Fruit fly (Drosophila melanogaster): ENCODE data around the gene CG7720.

The CG7720 gene

DNA sequence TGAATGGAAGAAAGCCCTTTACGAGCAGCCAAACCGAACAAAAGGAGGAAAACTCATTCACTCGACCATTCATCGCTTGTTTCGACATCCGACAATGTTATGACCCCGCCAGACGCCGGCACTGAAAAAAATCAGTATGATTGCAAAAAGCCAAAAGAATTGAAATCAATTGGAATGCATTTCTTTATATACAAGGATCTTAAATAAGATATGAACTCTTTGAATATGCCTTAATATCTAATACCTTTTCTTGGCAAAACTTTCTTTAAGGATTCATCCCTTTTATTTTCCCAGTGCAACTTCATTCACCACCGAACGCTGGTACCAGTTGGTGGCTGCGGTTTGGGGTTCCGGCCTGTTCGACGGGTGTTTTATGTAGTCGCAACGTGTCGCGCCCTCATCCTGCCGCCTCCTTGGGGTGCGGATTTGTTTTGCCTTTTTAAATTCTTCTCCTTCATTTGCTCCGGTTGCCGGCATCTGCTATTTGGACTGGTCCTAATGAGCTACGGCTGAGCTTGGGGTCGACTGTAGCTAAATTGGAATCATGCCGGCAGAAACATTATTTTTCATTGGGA is 75.1 kb downstream of the CG7720 start (continued):
- TF ChIP-seq CG12942 (GFP tag; optimal IDR thresholded peaks at IDR 0.05) (peak; percentile 60), eve (GFP tag; optimal IDR thresholded peaks at IDR 0.05) (peak; percentile 15 to 93), sd (tag; optimal IDR thresholded peaks at IDR 0.05) (no peak), CTCF (GFP tag; optimal IDR thresholded peaks at IDR 0.05) (peak; percentile 32), inv (GFP tag; IDR thresholded peaks at IDR 0.05; ENCODE audit: partially characterized antibody) (no peak), dmrt11E (tag; optimal IDR thresholded peaks at IDR 0.05) (peak; percentile 52), Hr39 (optimal IDR thresholded peaks at IDR 0.05) (no peak), CG9876 (GFP tag; optimal IDR thresholded peaks at IDR 0.05) (peak; percentile 37), CG12659 (GFP tag; optimal IDR thresholded peaks at IDR 0.05) (peak; percentile 85), CG14710 (tag; optimal IDR thresholded peaks at IDR 0.05) (peak; percentile 74), CG2875 (GFP tag; optimal IDR thresholded peaks at IDR 0.05) (peak; percentile 71), aop (GFP tag; IDR thresholded peaks at IDR 0.05) (no peak), CG10654 (GFP tag; optimal IDR thresholded peaks at IDR 0.05) (peak; percentile 70), Poxn (GFP tag; IDR thresholded peaks at IDR 0.05) (no peak), CG2129 (GFP tag; IDR thresholded peaks at IDR 0.05; ENCODE audit: partially characterized antibody) (no peak), CG17829 (tag; optimal IDR thresholded peaks at IDR 0.05) (peak; percentile 88), Taf1 (GFP tag; IDR thresholded peaks at IDR 0.05) (peak; percentile 74), CG7372 (GFP tag; IDR thresholded peaks at IDR 0.05) (peak; percentile 72), HLH3B (GFP tag; IDR thresholded peaks at IDR 0.05) (peak; percentile 88), D (optimal IDR thresholded peaks at IDR 0.05) (no peak), D (GFP tag; optimal IDR thresholded peaks at IDR 0.05) (peak; percentile 81), cwo (GFP tag; optimal IDR thresholded peaks at IDR 0.05) (peak; percentile 89), ara (GFP tag; IDR thresholded peaks at IDR 0.05) (peak; percentile 78), CG42726 (GFP tag; IDR thresholded peaks at IDR 0.05; ENCODE audit: partially characterized antibody) (no peak), exex (tag; optimal IDR thresholded peaks at IDR 0.05) (peak; percentile 66), Adf1 (GFP tag; IDR thresholded peaks at IDR 0.05) (peak; percentile 66), gcm2 (GFP tag; optimal IDR thresholded peaks at IDR 0.05) (peak; percentile 40), bcd (GFP tag; optimal IDR thresholded peaks at IDR 0.05) (peak; percentile 85), ato (GFP tag; IDR thresholded peaks at IDR 0.05; ENCODE audit: partially characterized antibody) (no peak), CG6791 (GFP tag; IDR thresholded peaks at IDR 0.05; ENCODE audit: partially characterized antibody) (no peak), CG2116 (GFP tag; optimal IDR thresholded peaks at IDR 0.05) (peak; percentile 8), dysf (GFP tag; IDR thresholded peaks at IDR 0.05) (peak; percentile 87), kah (GFP tag; optimal IDR thresholded peaks at IDR 0.05) (peak; percentile 62), nerfin-2 (GFP tag; IDR thresholded peaks at IDR 0.05; ENCODE audit: partially characterized antibody) (no peak), pita (GFP tag; optimal IDR thresholded peaks at IDR 0.05) (no peak), chif (GFP tag; optimal IDR thresholded peaks at IDR 0.05) (peak; percentile 61 to 81), ftz-f1 (GFP tag; optimal IDR thresholded peaks at IDR 0.05) (no peak), CG4360 (GFP tag; IDR thresholded peaks at IDR 0.05) (no peak), Doc2 (GFP tag; IDR thresholded peaks at IDR 0.05) (peak; percentile 50; the same call in 1 of the 2 replicates), CG17612 (GFP tag; IDR thresholded peaks at IDR 0.05) (no peak), ase (GFP tag; IDR thresholded peaks at IDR 0.05) (peak; percentile 76; the same call in 2 of the 3 replicates), CG15011 (GFP tag; optimal IDR thresholded peaks at IDR 0.05) (peak; percentile 73), zfh1 (GFP tag; IDR thresholded peaks at IDR 0.05) (peak; percentile 89), dati (GFP tag; IDR thresholded peaks at IDR 0.05) (peak; percentile 63), bab2 (GFP tag; optimal IDR thresholded peaks at IDR 0.05) (peak; percentile 88), Oaz (GFP tag; IDR thresholded peaks at IDR 0.05) (peak; percentile 85), eyg (GFP tag; optimal IDR thresholded peaks at IDR 0.05) (peak; percentile 77), CG15073 (GFP tag; optimal IDR thresholded peaks at IDR 0.05) (peak; percentile 29), nerfin-1 (tag; optimal IDR thresholded peaks at IDR 0.05) (peak; percentile 86), Rfx (GFP tag; IDR thresholded peaks at IDR 0.05) (peak; percentile 89), Aef1 (GFP tag; IDR thresholded peaks at IDR 0.05) (peak; percentile 67), CG8089 (GFP tag; optimal IDR thresholded peaks at IDR 0.05) (peak; percentile 68)

Measured in whole organism, embryonic.